Worm (Caenorhabditis elegans): ENCODE data around the gene dmsr-10.

DNA sequence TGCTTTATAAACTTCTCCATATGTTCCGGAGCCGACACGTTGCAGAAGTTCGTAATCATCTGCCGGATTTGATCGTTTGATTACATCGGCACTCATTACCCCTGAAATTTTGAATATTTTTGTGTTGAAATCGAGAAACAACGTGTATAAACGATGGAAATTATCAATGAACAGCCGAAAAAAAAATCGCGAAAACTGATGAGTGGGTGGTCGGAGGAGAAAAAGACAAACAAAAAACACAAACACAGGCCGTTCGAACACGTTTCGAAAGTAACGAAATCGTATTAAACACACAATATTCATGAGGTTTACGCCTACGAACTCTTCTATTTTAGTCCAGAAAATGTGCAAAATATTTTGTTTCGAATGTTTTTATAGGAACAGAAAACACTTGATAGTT is 9.2 kb downstream of the dmsr-10 start, which contains the start of gene gck-2:
- TF ChIP-seq him-1 (tag; optimal IDR thresholded peaks at IDR 0.05) (no peak), dao-5 (tag; optimal IDR thresholded peaks at IDR 0.05) (no peak), W03F9.2 (tag; optimal IDR thresholded peaks at IDR 0.05) (no peak)
